Fruit fly (Drosophila melanogaster) whole organism, prepupa: ENCODE data around the gene CG14567.

ENCODE experiments used
- CG10669 ChIP-seq: fragments of 200-800 bp; sonication (Bioruptor generic); optimal IDR thresholded peaks from 3 replicates; lab custom pipeline; 2018; ENCODE audit warnings: missing biosample characterization, mild to moderate bottlenecking, missing genetic modification characterization, moderate library complexity
- CG32006 ChIP-seq: fragments of 200-800 bp; sonication (Bioruptor generic); optimal IDR thresholded peaks from 3 replicates; lab custom pipeline; 2017; ENCODE audit warnings: missing biosample characterization, mild to moderate bottlenecking, missing genetic modification characterization
- CG9139 ChIP-seq: fragments of 200-800 bp; sonication (Bioruptor generic); optimal IDR thresholded peaks from 3 replicates; lab custom pipeline; 2017; ENCODE audit warnings: missing biosample characterization, mild to moderate bottlenecking, missing genetic modification characterization
- Gug ChIP-seq: fragments of 200-800 bp; sonication (Bioruptor generic); IDR thresholded peaks from 2 replicates; pipeline ENCODE4 v1.3.6; 2022; ENCODE audit warnings: missing biosample characterization, missing genetic modification characterization
- Smox ChIP-seq: fragments of 200-800 bp; sonication (Bioruptor generic); optimal IDR thresholded peaks from 3 replicates; lab custom pipeline; 2016; ENCODE audit warnings: missing biosample characterization, missing genetic modification characterization
- Sox102F ChIP-seq: fragments of 200-800 bp; sonication (Bioruptor generic); optimal IDR thresholded peaks from 2 replicates; lab custom pipeline; 2016; ENCODE audit warnings: missing biosample characterization, mild to moderate bottlenecking, missing genetic modification characterization
- cyc ChIP-seq: fragments of 200-800 bp; sonication (Bioruptor generic); optimal IDR thresholded peaks from 3 replicates; lab custom pipeline; 2016; ENCODE audit warnings: missing biosample characterization, missing genetic modification characterization
- eg ChIP-seq: fragments of 200-800 bp; sonication (Bioruptor generic); IDR thresholded peaks from 3 replicates; pipeline ENCODE4 v1.3.6; 2022; ENCODE audit warnings: missing biosample characterization, missing genetic modification characterization
- fd59A ChIP-seq: fragments of 200-800 bp; sonication (Bioruptor generic); optimal IDR thresholded peaks from 2 replicates; lab custom pipeline; 2017; ENCODE audit warnings: missing biosample characterization, mild to moderate bottlenecking, missing genetic modification characterization, missing genetic modification reagents
- spab ChIP-seq: fragments of 200-800 bp; sonication (Bioruptor generic); optimal IDR thresholded peaks from 2 replicates; lab custom pipeline; 2017; ENCODE audit warnings: missing biosample characterization, mild to moderate bottlenecking, missing genetic modification characterization, missing genetic modification reagents

DNA sequence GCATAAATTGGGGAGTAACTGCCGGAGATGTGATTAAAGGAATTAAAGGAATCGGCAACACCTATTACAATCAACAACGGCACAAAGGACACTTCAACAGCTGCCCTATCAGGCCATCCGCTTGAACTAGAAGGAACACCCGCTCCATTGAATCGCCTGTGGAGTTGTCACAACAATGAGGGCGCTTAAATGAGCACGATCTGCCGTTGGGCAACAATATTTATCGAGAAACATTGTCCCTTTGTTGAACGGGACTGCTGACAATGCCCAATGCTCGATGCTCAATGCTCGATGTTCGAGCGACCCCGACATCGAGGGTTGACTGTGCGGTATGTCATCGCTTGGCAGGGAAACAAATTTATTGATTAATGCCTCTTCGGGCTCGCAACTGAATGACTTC is 49.7 kb upstream of the CG14567 start:
- TF ChIP-seq CG32006 (GFP tag; lab: Kevin White, UChicago) (no peak), Sox102F (GFP tag; lab: Kevin White, UChicago) (no peak), Gug (GFP tag; lab: Robert Waterston, UW) (no peak), cyc (GFP tag; lab: Kevin White, UChicago) (no peak), CG10669 (no peak), spab (GFP tag; lab: Kevin White, UChicago) (no peak), Smox (GFP tag; lab: Kevin White, UChicago) (no peak), fd59A (GFP tag; lab: Kevin White, UChicago) (no peak), eg (GFP tag; lab: Robert Waterston, UW) (no peak), CG9139 (no peak)
